Worm (Caenorhabditis elegans): Measurements from ENCODE around the gene C13A2.7.

- TF ChIP-seq flt-1 (GFP tag; IDR thresholded peaks at IDR 0.05) = no peak
- TF ChIP-seq med-1 (GFP tag; optimal IDR thresholded peaks at IDR 0.05; ENCODE audit: insufficient read depth) = no peak
- TF ChIP-seq tab-1 (GFP tag; IDR thresholded peaks at IDR 0.05) = no peak
- TF ChIP-seq ref-1 (GFP tag; conservative IDR thresholded peaks at IDR 0.05) = no peak
- TF ChIP-seq klf-2 (GFP tag; conservative IDR thresholded peaks at IDR 0.05) = no peak
- no peak for TF ChIP-seq ztf-29 (GFP tag; IDR thresholded peaks at IDR 0.05)
- no peak for TF ChIP-seq T22C8.4 (GFP tag; IDR thresholded peaks at IDR 0.05)
These were observed 26.6 kb upstream of the C13A2.7 start, which contains the start of gene C05C8.1 for ce11 chrV:7239471-7239870.
